Worm (Caenorhabditis elegans) whole organism, L2 larva: ENCODE results near the gene ttr-39.

Experiments
- C34F6.9 ChIP-seq: fragments of 150-350 bp; optimal IDR thresholded peaks from 2 replicates; lab custom pipeline; 2014; ENCODE audit warnings: missing biosample characterization, missing genetic modification characterization
- F13H6.1 ChIP-seq: sonication (generic microtip); optimal IDR thresholded peaks from 2 replicates; lab custom pipeline; 2016; ENCODE audit warnings: missing genetic modification characterization, missing compliant biosample characterization
- R02D3.7 ChIP-seq: fragments of 150-350 bp; optimal IDR thresholded peaks from 2 replicates; lab custom pipeline; 2014; ENCODE audit warnings: missing biosample characterization, missing genetic modification characterization
- Y55F3AM.14 ChIP-seq: fragments of 200-800 bp; sonication (Bioruptor generic); optimal IDR thresholded peaks from 2 replicates; lab custom pipeline; 2018; ENCODE audit warnings: mild to moderate bottlenecking, missing genetic modification characterization, missing compliant biosample characterization
- ZK546.5 ChIP-seq: sonication (generic microtip); optimal IDR thresholded peaks from 2 replicates; lab custom pipeline; 2017; ENCODE audit warnings: missing biosample characterization, missing genetic modification characterization
- aly-2 ChIP-seq: fragments of 150-350 bp; optimal IDR thresholded peaks from 2 replicates; lab custom pipeline; 2014; ENCODE audit warnings: missing biosample characterization, missing genetic modification characterization
- ama-1 ChIP-seq: fragments of 150-350 bp; optimal IDR thresholded peaks from 2 replicates; lab custom pipeline; 2018; ENCODE audit warnings: inconsistent platforms
- blmp-1 ChIP-seq: sonication (generic microtip); optimal IDR thresholded peaks from 2 replicates; lab custom pipeline; 2017; ENCODE audit warnings: missing genetic modification characterization, mild to moderate bottlenecking, missing compliant biosample characterization, antibody characterized with exemption, moderate library complexity; ENCODE audit not compliant: insufficient read depth
- ceh-16 ChIP-seq: fragments of 150-350 bp; optimal IDR thresholded peaks from 2 replicates; lab custom pipeline; 2014; ENCODE audit warnings: missing biosample characterization, missing genetic modification characterization
- ceh-82 ChIP-seq: fragments of 150-350 bp; optimal IDR thresholded peaks from 2 replicates; lab custom pipeline; 2014; ENCODE audit warnings: missing biosample characterization, missing genetic modification characterization
- crh-2 ChIP-seq: sonication (generic microtip); optimal IDR thresholded peaks from 2 replicates; lab custom pipeline; 2017; ENCODE audit warnings: missing biosample characterization, missing genetic modification characterization
- egl-27 ChIP-seq: sonication (generic microtip); optimal IDR thresholded peaks from 3 replicates; lab custom pipeline; 2017; ENCODE audit warnings: missing biosample characterization, missing genetic modification reagents, missing genetic modification characterization
- elt-1 ChIP-seq: fragments of 150-350 bp; optimal IDR thresholded peaks from 2 replicates; lab custom pipeline; 2014; ENCODE audit warnings: missing biosample characterization, missing genetic modification characterization
- elt-3 ChIP-seq: sonication (generic microtip); optimal IDR thresholded peaks from 2 replicates; lab custom pipeline; 2017; ENCODE audit warnings: missing biosample characterization, missing genetic modification characterization
- gmeb-1 ChIP-seq: fragments of 150-350 bp; optimal IDR thresholded peaks from 2 replicates; lab custom pipeline; 2014; ENCODE audit warnings: missing biosample characterization, missing genetic modification characterization
- lin-11 ChIP-seq: fragments of 150-350 bp; sonication (generic microtip); optimal IDR thresholded peaks from 2 replicates; lab custom pipeline; 2014; ENCODE audit warnings: missing biosample characterization, missing genetic modification characterization, inconsistent platforms, mixed read lengths
- lin-13 ChIP-seq: fragments of 150-350 bp; optimal IDR thresholded peaks from 2 replicates; lab custom pipeline; 2014; ENCODE audit warnings: missing biosample characterization, missing genetic modification reagents, missing genetic modification characterization
- lsy-2 ChIP-seq, 2 experiments: fragments of 150-350 bp in 1 of 2; sonication (generic microtip) in 1 of 2; optimal IDR thresholded peaks; 2 replicates each; lab custom pipeline; 2014 to 2017; ENCODE audit warnings: missing biosample characterization in 2 of 2, missing genetic modification characterization in 2 of 2
- mab-5 ChIP-seq: fragments of 150-350 bp; optimal IDR thresholded peaks from 2 replicates; lab custom pipeline; 2014; ENCODE audit warnings: missing biosample characterization, missing genetic modification characterization
- mdl-1 ChIP-seq, 2 experiments: fragments of 150-350 bp in 1 of 2; sonication (generic microtip) in 1 of 2; optimal IDR thresholded peaks; 2 replicates each; lab custom pipeline; 2017; ENCODE audit warnings: missing biosample characterization in 2 of 2, missing genetic modification characterization in 2 of 2
- nhr-10 ChIP-seq: sonication (generic microtip); optimal IDR thresholded peaks from 2 replicates; lab custom pipeline; 2017; ENCODE audit warnings: missing biosample characterization, missing genetic modification characterization
- nhr-11 ChIP-seq: fragments of 150-350 bp; optimal IDR thresholded peaks from 2 replicates; lab custom pipeline; 2014; ENCODE audit warnings: missing biosample characterization, missing genetic modification characterization
- nhr-12 ChIP-seq: fragments of 150-350 bp; optimal IDR thresholded peaks from 2 replicates; lab custom pipeline; 2014; ENCODE audit warnings: missing biosample characterization, missing genetic modification characterization
- nhr-129 ChIP-seq: fragments of 150-350 bp; optimal IDR thresholded peaks from 2 replicates; lab custom pipeline; 2014; ENCODE audit warnings: missing biosample characterization, missing genetic modification characterization
- nhr-21 ChIP-seq: fragments of 150-350 bp; optimal IDR thresholded peaks from 2 replicates; lab custom pipeline; 2014; ENCODE audit warnings: missing biosample characterization, missing genetic modification characterization
- nhr-237 ChIP-seq: fragments of 150-350 bp; optimal IDR thresholded peaks from 2 replicates; lab custom pipeline; 2014; ENCODE audit warnings: missing biosample characterization, missing genetic modification characterization
- nhr-25 ChIP-seq: fragments of 150-350 bp; sonication (generic microtip); optimal IDR thresholded peaks from 3 replicates; lab custom pipeline; 2014; ENCODE audit warnings: missing biosample characterization, missing genetic modification characterization
- nhr-6 ChIP-seq: fragments of 150-350 bp; optimal IDR thresholded peaks from 2 replicates; lab custom pipeline; 2014; ENCODE audit warnings: missing biosample characterization, missing genetic modification characterization
- nhr-77 ChIP-seq: fragments of 150-350 bp; optimal IDR thresholded peaks from 2 replicates; lab custom pipeline; 2014; ENCODE audit warnings: missing biosample characterization, missing genetic modification characterization
- peb-1 ChIP-seq: fragments of 150-350 bp; optimal IDR thresholded peaks from 2 replicates; lab custom pipeline; 2014; ENCODE audit warnings: missing biosample characterization, missing genetic modification characterization
- sem-4 ChIP-seq: fragments of 150-350 bp; optimal IDR thresholded peaks from 2 replicates; lab custom pipeline; 2014; ENCODE audit warnings: missing biosample characterization, missing genetic modification reagents, missing genetic modification characterization
- skn-1 ChIP-seq: sonication (generic microtip); optimal IDR thresholded peaks from 2 replicates; lab custom pipeline; 2017; ENCODE audit warnings: missing biosample characterization, missing genetic modification characterization
- sma-3 ChIP-seq: sonication (generic microtip); optimal IDR thresholded peaks from 2 replicates; lab custom pipeline; 2016; ENCODE audit warnings: missing genetic modification reagents, missing genetic modification characterization, missing compliant biosample characterization
- sma-9 ChIP-seq, 2 experiments: fragments of 150-350 bp in 1 of 2; sonication (generic microtip) in 1 of 2; optimal IDR thresholded peaks; 2 replicates each; lab custom pipeline; 2014 to 2016; ENCODE audit warnings: missing genetic modification characterization in 2 of 2, mild to moderate bottlenecking in 1 of 2, missing biosample characterization in 1 of 2, missing compliant biosample characterization in 1 of 2, missing genetic modification reagents in 1 of 2, moderate library complexity in 1 of 2
- snpc-4 ChIP-seq: fragments of 150-350 bp; optimal IDR thresholded peaks from 2 replicates; lab custom pipeline; 2014; ENCODE audit warnings: missing biosample characterization, missing genetic modification characterization
- unc-39 ChIP-seq: fragments of 150-350 bp; optimal IDR thresholded peaks from 2 replicates; lab custom pipeline; 2014; ENCODE audit warnings: missing biosample characterization, missing genetic modification characterization
- unc-55 ChIP-seq: fragments of 150-350 bp; sonication (generic microtip); optimal IDR thresholded peaks from 3 replicates; lab custom pipeline; 2014; ENCODE audit warnings: missing biosample characterization, missing genetic modification reagents, missing genetic modification characterization
- unc-62 ChIP-seq: fragments of 150-350 bp; optimal IDR thresholded peaks from 2 replicates; lab custom pipeline; 2014; ENCODE audit warnings: missing biosample characterization, missing genetic modification reagents, missing genetic modification characterization
- zag-1 ChIP-seq: fragments of 150-350 bp; optimal IDR thresholded peaks from 2 replicates; lab custom pipeline; 2014; ENCODE audit warnings: missing biosample characterization, missing genetic modification characterization
- ztf-1 ChIP-seq: fragments of 200-800 bp; sonication (Bioruptor generic); conservative IDR thresholded peaks from 2 replicates; pipeline ENCODE4 v1.3.6; 2022; ENCODE audit warnings: missing genetic modification characterization, missing compliant biosample characterization
- ztf-11 ChIP-seq: sonication (generic microtip); optimal IDR thresholded peaks from 2 replicates; lab custom pipeline; 2017; ENCODE audit warnings: missing biosample characterization, missing genetic modification characterization
- ztf-4 ChIP-seq: fragments of 150-350 bp; optimal IDR thresholded peaks from 2 replicates; lab custom pipeline; 2014; ENCODE audit warnings: missing biosample characterization, missing genetic modification characterization

ttr-39 gene

DNA sequence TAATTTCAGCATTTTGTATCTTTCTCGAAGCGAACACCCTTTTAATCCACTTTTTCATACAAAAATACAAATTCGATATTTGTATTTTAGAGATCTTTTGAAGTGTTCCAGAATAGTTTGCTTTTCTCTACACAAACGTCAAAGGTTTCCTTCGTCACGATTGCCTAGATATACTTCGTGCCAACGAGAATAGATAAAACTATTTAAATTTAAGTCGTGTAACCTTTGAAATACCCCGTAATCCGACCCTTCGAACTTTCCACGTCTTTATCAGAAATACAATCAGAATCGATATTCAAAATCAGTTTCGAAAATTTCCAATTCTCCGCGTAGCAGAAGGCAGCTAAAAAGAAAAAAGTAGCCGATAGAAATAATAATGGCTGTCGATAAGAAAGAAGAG is 681 bp upstream of the ttr-39 start, which contains the start of gene ttbk-5:
TSS of gene ttbk-5 (plus strand) at position 301 of the 400 bp plus-strand sequence.
- TF ChIP-seq nhr-25 (no peak), ama-1 (lab: Kevin White, UChicago) (no peak), zag-1 (tag; lab: Kevin White, UChicago) (no peak), ztf-1 (GFP tag; lab: Robert Waterston, UW) (no peak), Y55F3AM.14 (GFP tag; lab: Kevin White, UChicago) (no peak), egl-27 (tag; lab: Kevin White, UChicago) (no peak), sem-4 (tag; lab: Kevin White, UChicago) (no peak), F13H6.1 (tag; lab: Kevin White, UChicago) (no peak), aly-2 (tag; lab: Kevin White, UChicago) (no peak), unc-55 (GFP tag; lab: Kevin White, UChicago) (no peak), lin-11 (no peak), crh-2 (tag; lab: Kevin White, UChicago) (no peak), elt-3 (no peak), ztf-4 (tag; lab: Kevin White, UChicago) (no peak), nhr-12 (no peak), nhr-129 (tag; lab: Kevin White, UChicago) (no peak), sma-9 (GFP tag; optimal IDR thresholded peaks at IDR 0.05; lab: Kevin White, UChicago) (no peak), sma-9 (tag; optimal IDR thresholded peaks at IDR 0.05; lab: Kevin White, UChicago) (no peak), elt-1 (no peak), ceh-82 (tag; lab: Kevin White, UChicago) (no peak)

DNA sequence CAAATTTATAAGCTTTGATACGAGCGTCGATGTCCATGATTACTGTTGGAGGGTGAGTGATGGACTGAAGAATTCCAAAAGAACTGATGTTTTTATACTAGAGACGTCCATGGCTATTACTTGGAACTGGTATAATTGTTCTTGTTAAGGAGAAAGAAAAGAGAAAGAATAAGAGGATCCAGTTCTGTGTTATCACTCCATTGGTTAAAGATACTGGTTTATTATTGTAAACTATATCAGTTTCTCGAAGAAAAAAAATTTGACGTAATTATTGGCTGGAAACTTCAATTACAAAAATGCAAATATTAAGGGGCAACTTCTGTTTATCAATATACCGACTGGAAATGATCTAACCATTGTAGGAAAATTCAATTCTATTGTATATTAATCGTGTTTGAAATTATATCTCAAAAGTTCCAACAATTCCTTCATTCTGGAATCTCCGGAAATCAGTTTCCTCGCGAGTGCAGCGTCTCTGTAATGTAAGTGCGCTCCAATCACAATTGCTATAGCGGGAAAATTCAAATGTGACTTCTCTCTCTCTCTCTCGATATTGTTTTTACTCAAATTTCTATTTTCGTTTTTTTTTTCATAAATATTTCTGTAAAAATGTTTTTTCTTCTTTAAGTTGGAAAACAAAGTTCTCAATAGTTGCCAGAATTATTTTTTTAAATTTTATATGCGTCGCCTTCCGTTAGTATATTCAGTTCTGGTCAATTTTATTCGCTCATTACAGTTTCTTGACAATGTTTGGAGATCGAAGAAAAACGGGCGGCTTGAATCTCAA is 4.1 kb downstream of the ttr-39 start, which contains the start of the genes col-2 and ndc-80:
TSS of gene col-2 (minus strand) at position 51 of the 787 bp plus-strand sequence.
TSS of gene ndc-80 (plus strand) at position 737 of the 787 bp plus-strand sequence.
- TF ChIP-seq nhr-6 (tag; lab: Kevin White, UChicago) (no peak), sma-3 (GFP tag; lab: Kevin White, UChicago) (peak; percentile 69), F13H6.1 (tag; lab: Kevin White, UChicago) (no peak), nhr-77 (tag; lab: Kevin White, UChicago) (peak; percentile 5), sma-9 (GFP tag; optimal IDR thresholded peaks at IDR 0.05; lab: Kevin White, UChicago) (peak; percentile 71), sma-9 (tag; optimal IDR thresholded peaks at IDR 0.05; lab: Kevin White, UChicago) (no peak), nhr-11 (tag; lab: Kevin White, UChicago) (no peak), lsy-2 (tag; optimal IDR thresholded peaks at IDR 0.05; lab: Kevin White, UChicago) (peak in 1 of 2 experiments; percentile 85), unc-39 (tag; lab: Kevin White, UChicago) (no peak), blmp-1 (tag; lab: Kevin White, UChicago) (peak; percentile 15), nhr-21 (peak; percentile 13), C34F6.9 (tag; lab: Kevin White, UChicago) (peak; percentile 89), R02D3.7 (no peak), gmeb-1 (tag; lab: Kevin White, UChicago) (peak; percentile 82), egl-27 (tag; lab: Kevin White, UChicago) (peak; percentile 0), unc-62 (GFP tag; lab: Kevin White, UChicago) (no peak), mdl-1 (tag; optimal IDR thresholded peaks at IDR 0.05; lab: Kevin White, UChicago) (no peak), ztf-1 (GFP tag; lab: Robert Waterston, UW) (no peak), ceh-82 (tag; lab: Kevin White, UChicago) (no peak), sem-4 (tag; lab: Kevin White, UChicago) (no peak), zag-1 (tag; lab: Kevin White, UChicago) (no peak), peb-1 (tag; lab: Kevin White, UChicago) (no peak), nhr-12 (no peak), nhr-237 (tag; lab: Kevin White, UChicago) (no peak), nhr-129 (tag; lab: Kevin White, UChicago) (peak; percentile 84), lin-13 (GFP tag; lab: Kevin White, UChicago) (no peak), ceh-16 (tag; lab: Kevin White, UChicago) (no peak), ama-1 (lab: Kevin White, UChicago) (no peak), snpc-4 (no peak), ZK546.5 (tag; lab: Kevin White, UChicago) (no peak), mab-5 (tag; lab: Kevin White, UChicago) (peak; percentile 26), skn-1 (tag; lab: Kevin White, UChicago) (no peak), ztf-11 (tag; lab: Kevin White, UChicago) (no peak), nhr-10 (no peak)
